Fruit fly (Drosophila melanogaster) whole organism, prepupa: ENCODE data around the gene Cpr64Ab.

Experiments
- CG10631 ChIP-seq: fragments of 200-800 bp; sonication (Bioruptor generic); optimal IDR thresholded peaks from 2 replicates; lab custom pipeline; 2016; ENCODE audit warnings: missing biosample characterization, missing genetic modification characterization
- CG11294 ChIP-seq: fragments of 200-800 bp; sonication (Bioruptor generic); IDR thresholded peaks from 2 replicates; pipeline ENCODE4 v1.3.6; 2022; ENCODE audit warnings: missing biosample characterization, missing genetic modification characterization
- CG11762 ChIP-seq: fragments of 200-800 bp; sonication (Bioruptor generic); optimal IDR thresholded peaks from 3 replicates; lab custom pipeline; 2016; ENCODE audit warnings: missing biosample characterization, missing genetic modification characterization; ENCODE audit not compliant: insufficient read depth
- CG11902 ChIP-seq: fragments of 200-800 bp; sonication (Bioruptor generic); optimal IDR thresholded peaks from 3 replicates; lab custom pipeline; 2016; ENCODE audit warnings: missing biosample characterization, missing genetic modification characterization
- CG15336 ChIP-seq: fragments of 200-800 bp; sonication (Bioruptor generic); IDR thresholded peaks from 2 replicates; pipeline ENCODE4 v1.3.6; 2022; ENCODE audit warnings: missing biosample characterization, missing genetic modification characterization
- CG1621 ChIP-seq: fragments of 200-800 bp; sonication (Bioruptor generic); optimal IDR thresholded peaks from 3 replicates; lab custom pipeline; 2018; ENCODE audit warnings: missing biosample characterization, mild to moderate bottlenecking, missing genetic modification characterization
- CG3032 ChIP-seq: fragments of 200-800 bp; optimal IDR thresholded peaks from 2 replicates; lab custom pipeline; 2019; ENCODE audit warnings: missing biosample characterization, mild to moderate bottlenecking, missing genetic modification characterization, moderate library complexity
- CG31627 ChIP-seq: fragments of 200-800 bp; sonication (Bioruptor generic); optimal IDR thresholded peaks from 3 replicates; lab custom pipeline; 2016; ENCODE audit warnings: missing biosample characterization, missing genetic modification characterization
- CG32006 ChIP-seq: fragments of 200-800 bp; sonication (Bioruptor generic); optimal IDR thresholded peaks from 3 replicates; lab custom pipeline; 2017; ENCODE audit warnings: missing biosample characterization, mild to moderate bottlenecking, missing genetic modification characterization
- CG34406 ChIP-seq: fragments of 200-800 bp; sonication (Bioruptor generic); optimal IDR thresholded peaks from 3 replicates; lab custom pipeline; 2016; ENCODE audit warnings: missing biosample characterization, missing genetic modification characterization
- CG3919 ChIP-seq: fragments of 200-800 bp; sonication (Bioruptor generic); optimal IDR thresholded peaks from 3 replicates; lab custom pipeline; 2016; ENCODE audit warnings: missing biosample characterization, missing genetic modification characterization
- CG6163 ChIP-seq: fragments of 200-800 bp; sonication (Bioruptor generic); IDR thresholded peaks from 3 replicates; pipeline ENCODE4 v1.3.6; 2022; ENCODE audit warnings: missing biosample characterization, missing genetic modification characterization
- CG6792 ChIP-seq: fragments of 200-800 bp; sonication (Bioruptor generic); optimal IDR thresholded peaks from 3 replicates; lab custom pipeline; 2016; ENCODE audit warnings: missing biosample characterization, missing genetic modification characterization
- CG6808 ChIP-seq: fragments of 200-800 bp; sonication (Bioruptor generic); optimal IDR thresholded peaks from 3 replicates; lab custom pipeline; 2017; ENCODE audit warnings: missing biosample characterization, missing genetic modification characterization, mild to moderate bottlenecking, moderate library complexity, missing genetic modification reagents
- CG6854 ChIP-seq: fragments of 200-800 bp; sonication (Bioruptor generic); optimal IDR thresholded peaks from 2 replicates; lab custom pipeline; 2017; ENCODE audit warnings: missing biosample characterization, mild to moderate bottlenecking, missing genetic modification characterization
- CG7368 ChIP-seq: fragments of 200-800 bp; sonication (Bioruptor generic); optimal IDR thresholded peaks from 3 replicates; lab custom pipeline; 2016; ENCODE audit warnings: missing biosample characterization, missing genetic modification characterization
- CG8632 ChIP-seq: fragments of 200-800 bp; sonication (Bioruptor generic); optimal IDR thresholded peaks from 3 replicates; lab custom pipeline; 2016; ENCODE audit warnings: missing biosample characterization, missing genetic modification characterization
- Eip75B ChIP-seq: fragments of 200-800 bp; sonication (Bioruptor generic); optimal IDR thresholded peaks from 3 replicates; lab custom pipeline; 2016; ENCODE audit warnings: missing biosample characterization, missing genetic modification characterization
- Eip78C ChIP-seq: fragments of 200-800 bp; sonication (Bioruptor generic); peaks from one replicate; lab custom pipeline; 2016; ENCODE audit warnings: missing biosample characterization, missing genetic modification characterization
- Ets21C ChIP-seq: fragments of 200-800 bp; sonication (Bioruptor generic); optimal IDR thresholded peaks from 3 replicates; lab custom pipeline; 2016; ENCODE audit warnings: missing biosample characterization, missing genetic modification characterization
- Ets96B ChIP-seq: fragments of 200-800 bp; optimal IDR thresholded peaks from 2 replicates; lab custom pipeline; 2019; ENCODE audit warnings: missing biosample characterization, mild to moderate bottlenecking, missing genetic modification characterization, moderate library complexity
- Hr39 ChIP-seq: fragments of 200-800 bp; sonication (Bioruptor generic); optimal IDR thresholded peaks from 2 replicates; lab custom pipeline; 2016; ENCODE audit warnings: missing biosample characterization, missing genetic modification characterization
- Hr4 ChIP-seq: fragments of 200-800 bp; sonication (Bioruptor generic); optimal IDR thresholded peaks from 3 replicates; lab custom pipeline; 2016; ENCODE audit warnings: missing biosample characterization, missing genetic modification characterization
- Lpt ChIP-seq: fragments of 200-800 bp; sonication (Bioruptor generic); optimal IDR thresholded peaks from 3 replicates; lab custom pipeline; 2016; ENCODE audit warnings: missing biosample characterization, missing genetic modification characterization
- Met ChIP-seq: fragments of 200-800 bp; sonication (Bioruptor generic); optimal IDR thresholded peaks from 3 replicates; lab custom pipeline; 2016; ENCODE audit warnings: missing biosample characterization, missing genetic modification characterization
- OdsH ChIP-seq: fragments of 200-800 bp; sonication (Bioruptor generic); optimal IDR thresholded peaks from 3 replicates; lab custom pipeline; 2016; ENCODE audit warnings: missing biosample characterization, missing genetic modification characterization
- Smox ChIP-seq: fragments of 200-800 bp; sonication (Bioruptor generic); optimal IDR thresholded peaks from 3 replicates; lab custom pipeline; 2016; ENCODE audit warnings: missing biosample characterization, missing genetic modification characterization
- Sox14 ChIP-seq: fragments of 200-800 bp; sonication (Bioruptor generic); optimal IDR thresholded peaks from 3 replicates; lab custom pipeline; 2016; ENCODE audit warnings: missing biosample characterization, missing genetic modification characterization
- Sox15 ChIP-seq: fragments of 200-800 bp; sonication (Bioruptor generic); optimal IDR thresholded peaks from 3 replicates; lab custom pipeline; 2016; ENCODE audit warnings: missing biosample characterization, missing genetic modification characterization
- achi ChIP-seq: fragments of 200-800 bp; sonication (Bioruptor generic); optimal IDR thresholded peaks from 3 replicates; lab custom pipeline; 2016; ENCODE audit warnings: missing biosample characterization, missing genetic modification characterization
- acj6 ChIP-seq: fragments of 200-800 bp; sonication (Bioruptor generic); optimal IDR thresholded peaks from 3 replicates; lab custom pipeline; 2016; ENCODE audit warnings: missing biosample characterization, missing genetic modification characterization
- cyc ChIP-seq: fragments of 200-800 bp; sonication (Bioruptor generic); optimal IDR thresholded peaks from 3 replicates; lab custom pipeline; 2016; ENCODE audit warnings: missing biosample characterization, missing genetic modification characterization
- dac ChIP-seq: fragments of 200-800 bp; sonication (Bioruptor generic); optimal IDR thresholded peaks from 2 replicates; lab custom pipeline; 2017; ENCODE audit warnings: missing biosample characterization, mild to moderate bottlenecking, missing genetic modification characterization
- dsx ChIP-seq: fragments of 200-800 bp; optimal IDR thresholded peaks from 3 replicates; lab custom pipeline; 2019; ENCODE audit warnings: missing biosample characterization, mild to moderate bottlenecking, missing genetic modification characterization, moderate library complexity; ENCODE audit not compliant: poor library complexity, severe bottlenecking
- eg ChIP-seq: fragments of 200-800 bp; sonication (Bioruptor generic); IDR thresholded peaks from 3 replicates; pipeline ENCODE4 v1.3.6; 2022; ENCODE audit warnings: missing biosample characterization, missing genetic modification characterization
- esn ChIP-seq: fragments of 200-800 bp; sonication (Bioruptor generic); optimal IDR thresholded peaks from 2 replicates; lab custom pipeline; 2016; ENCODE audit warnings: missing biosample characterization, mild to moderate bottlenecking, missing genetic modification characterization, moderate library complexity
- fkh ChIP-seq: fragments of 200-800 bp; sonication (Bioruptor generic); optimal IDR thresholded peaks from 3 replicates; lab custom pipeline; 2017; ENCODE audit warnings: missing biosample characterization, mild to moderate bottlenecking, missing genetic modification characterization, moderate library complexity
- lz ChIP-seq: fragments of 200-800 bp; sonication (Bioruptor generic); optimal IDR thresholded peaks from 3 replicates; lab custom pipeline; 2016; ENCODE audit warnings: missing biosample characterization, missing genetic modification characterization
- net ChIP-seq: fragments of 200-800 bp; sonication (Bioruptor generic); optimal IDR thresholded peaks from 3 replicates; lab custom pipeline; 2016; ENCODE audit warnings: missing biosample characterization, missing genetic modification characterization
- pdm3 ChIP-seq: fragments of 200-800 bp; sonication (Bioruptor generic); optimal IDR thresholded peaks from 3 replicates; lab custom pipeline; 2016; ENCODE audit warnings: missing biosample characterization, missing genetic modification characterization
- salr ChIP-seq, 2 experiments: fragments of 200-800 bp; sonication (Bioruptor generic); optimal IDR thresholded peaks; 3 replicates each; lab custom pipeline; 2016 to 2018; ENCODE audit warnings: missing biosample characterization in 2 of 2, missing genetic modification characterization in 2 of 2, mild to moderate bottlenecking in 1 of 2
- ss ChIP-seq, 2 experiments: fragments of 200-800 bp; sonication (Bioruptor generic); optimal IDR thresholded peaks; 2 replicates in 1 of 2; 3 replicates in 1 of 2; lab custom pipeline; 2017 to 2018; ENCODE audit warnings: mild to moderate bottlenecking in 2 of 2, missing biosample characterization in 2 of 2, missing genetic modification characterization in 2 of 2, moderate library complexity in 1 of 2
- svp ChIP-seq: fragments of 200-800 bp; sonication (Bioruptor generic); peaks from one replicate; lab custom pipeline; 2016; ENCODE audit warnings: missing biosample characterization, missing genetic modification characterization

The Cpr64Ab gene

dm6 chr3L:4259102-4259558, 47.8 kb upstream of the Cpr64Ab start, which contains the start of the genes CG15011 and CG1309 (continued):
- TF ChIP-seq eg (GFP tag; lab: Robert Waterston, UW) (peak; percentile 63; the same call in 2 of the 3 replicates), net (GFP tag; lab: Kevin White, UChicago) (peak; percentile 60), CG10631 (GFP tag; lab: Kevin White, UChicago) (peak; percentile 87), dac (GFP tag; lab: Kevin White, UChicago) (peak; percentile 61), CG6163 (GFP tag; lab: Robert Waterston, UW) (peak; percentile 34; the same call in 1 of the 3 replicates), achi (GFP tag; lab: Kevin White, UChicago) (peak; percentile 82), CG11294 (GFP tag; lab: Robert Waterston, UW) (no peak), CG3032 (tag; lab: Kevin White, UChicago) (peak; percentile 85), acj6 (GFP tag; lab: Kevin White, UChicago) (peak; percentile 82), CG11902 (GFP tag; lab: Kevin White, UChicago) (peak; percentile 68), CG3919 (GFP tag; lab: Kevin White, UChicago) (peak; percentile 83), Ets21C (GFP tag; lab: Kevin White, UChicago) (peak; percentile 83), CG8632 (peak; percentile 69), CG6792 (GFP tag; lab: Kevin White, UChicago) (peak; percentile 72), Sox15 (peak; percentile 70), CG15336 (GFP tag; lab: Robert Waterston, UW) (no peak; the same call in 1 of the 2 replicates), esn (GFP tag; lab: Kevin White, UChicago) (peak; percentile 89)

- no peak for TF ChIP-seq Smox (GFP tag; lab: Kevin White, UChicago)
- TF ChIP-seq OdsH (GFP tag; lab: Kevin White, UChicago): peak; percentile 31
- TF ChIP-seq CG8632: peak; percentile 51
- no peak for TF ChIP-seq Sox14 (GFP tag; lab: Kevin White, UChicago)
- TF ChIP-seq Hr39 (GFP tag; lab: Kevin White, UChicago): peak; percentile 31
- peak; percentile 23 for TF ChIP-seq Eip75B (GFP tag; lab: Kevin White, UChicago)
- TF ChIP-seq Sox15: no peak
- TF ChIP-seq CG6808 (GFP tag; lab: Kevin White, UChicago): peak; percentile 1
- TF ChIP-seq CG34406 (GFP tag; lab: Kevin White, UChicago): peak; percentile 40
- peak; percentile 48 for TF ChIP-seq CG32006 (GFP tag; lab: Kevin White, UChicago)
- peak; percentile 40 for TF ChIP-seq esn (GFP tag; lab: Kevin White, UChicago)
- peak; percentile 41 for TF ChIP-seq Hr4 (GFP tag; lab: Kevin White, UChicago)
- TF ChIP-seq pdm3 (GFP tag; lab: Kevin White, UChicago): peak; percentile 21
- TF ChIP-seq Eip78C: peak; percentile 63
- no peak for TF ChIP-seq eg (GFP tag; lab: Robert Waterston, UW)
- no peak for TF ChIP-seq dsx (GFP tag; lab: Kevin White, UChicago)
- peak; percentile 28 for TF ChIP-seq Ets96B (tag; lab: Kevin White, UChicago)
- no peak for TF ChIP-seq CG6854 (GFP tag; lab: Kevin White, UChicago)
- TF ChIP-seq CG7368: no peak
- peak; percentile 42 for TF ChIP-seq acj6 (GFP tag; lab: Kevin White, UChicago)
- TF ChIP-seq Lpt (GFP tag; lab: Kevin White, UChicago): no peak
- no peak for TF ChIP-seq CG1621 (tag; lab: Kevin White, UChicago)
- TF ChIP-seq fkh: peak; percentile 21
- peak; percentile 18 for TF ChIP-seq cyc (GFP tag; lab: Kevin White, UChicago)
- TF ChIP-seq Met (GFP tag; lab: Kevin White, UChicago): peak; percentile 20
- no peak for TF ChIP-seq CG6163 (GFP tag; lab: Robert Waterston, UW)
- peak; percentile 51 for TF ChIP-seq lz (GFP tag; lab: Kevin White, UChicago)
- peak; percentile 0 for TF ChIP-seq CG11762 (GFP tag; lab: Kevin White, UChicago)
- TF ChIP-seq CG10631 (GFP tag; lab: Kevin White, UChicago): peak; percentile 61
- TF ChIP-seq CG11902 (GFP tag; lab: Kevin White, UChicago): peak; percentile 4
- no peak for TF ChIP-seq svp
- peak; percentile 39 for TF ChIP-seq achi (GFP tag; lab: Kevin White, UChicago)
- peak in 1 of 2 experiments; percentile 36 for TF ChIP-seq salr (GFP tag; optimal IDR thresholded peaks at IDR 0.05; lab: Kevin White, UChicago)
- TF ChIP-seq CG31627: peak; percentile 37
- TF ChIP-seq CG3032 (tag; lab: Kevin White, UChicago): peak; percentile 67
- TF ChIP-seq ss (GFP tag; optimal IDR thresholded peaks at IDR 0.05; lab: Kevin White, UChicago): peak in 1 of 2 experiments; percentile 10
These were observed 43.0 kb upstream of the Cpr64Ab start, which contains the start of the genes ago and CG1265 for dm6 chr3L:4254301-4254834. TSS of gene ago (minus strand) at chr3L:4254306. TSS of gene CG1265 (plus strand) at chr3L:4254776.
